Fruit fly (Drosophila melanogaster): ENCODE results near the gene Hn.

Hn gene

dm6 chr3L:7759835-7760780, at the start of gene Hn:
Gene Hn, plus strand, starts transcription at chr3L:7760453.
- no peak for TF ChIP-seq CG33017 (tag; optimal IDR thresholded peaks at IDR 0.05)
- TF ChIP-seq Clk (GFP tag; optimal IDR thresholded peaks at IDR 0.05), result no peak
- no peak for TF ChIP-seq cnc (optimal IDR thresholded peaks at IDR 0.05)
- TF ChIP-seq ovo (GFP tag; optimal IDR thresholded peaks at IDR 0.05), result no peak
- no peak for TF ChIP-seq Mnt (GFP tag; optimal IDR thresholded peaks at IDR 0.05)
- no peak for TF ChIP-seq toe (GFP tag; optimal IDR thresholded peaks at IDR 0.05)
- no peak for TF ChIP-seq cic (GFP tag; optimal IDR thresholded peaks at IDR 0.05)
- no peak for TF ChIP-seq CG12768 (GFP tag; optimal IDR thresholded peaks at IDR 0.05)
- TF ChIP-seq Crg-1 (GFP tag; optimal IDR thresholded peaks at IDR 0.05), result no peak
- TF ChIP-seq kay (GFP tag; ENCODE audit: borderline replicate concordance), result no peak
- no peak for TF ChIP-seq pad (GFP tag; optimal IDR thresholded peaks at IDR 0.05)
- TF ChIP-seq CG5204 (GFP tag; optimal IDR thresholded peaks at IDR 0.05), result no peak
- TF ChIP-seq CG7101 (tag; optimal IDR thresholded peaks at IDR 0.05), result no peak
- no peak for TF ChIP-seq CG14711 (tag; optimal IDR thresholded peaks at IDR 0.05)
- TF ChIP-seq CG11617 (GFP tag; optimal IDR thresholded peaks at IDR 0.05), result no peak
- TF ChIP-seq bab1 (GFP tag; optimal IDR thresholded peaks at IDR 0.05), result no peak
- no peak for TF ChIP-seq CG1620 (GFP tag; optimal IDR thresholded peaks at IDR 0.05)
- no peak for TF ChIP-seq Hr96 (GFP tag; optimal IDR thresholded peaks at IDR 0.05)

DNA sequence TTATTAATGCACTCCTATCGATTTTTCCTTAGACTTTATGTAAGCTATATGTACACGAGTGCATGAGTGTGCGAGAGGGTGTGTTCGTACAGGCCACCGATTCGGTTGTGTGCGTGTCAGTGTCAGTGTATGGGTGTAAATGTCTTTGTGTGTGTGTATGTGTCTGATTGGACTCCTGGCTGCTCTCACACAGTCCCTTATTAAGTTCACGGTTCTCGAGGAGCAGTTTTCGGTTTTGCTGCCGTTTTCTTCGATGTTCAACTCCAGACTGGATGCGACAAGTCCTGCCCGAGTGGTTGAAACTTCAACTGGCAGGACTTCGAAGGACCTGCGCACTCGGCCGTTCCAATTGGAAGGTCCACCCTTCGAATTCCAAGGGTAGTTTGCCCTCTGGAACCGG, 46.9 kb upstream of the Hn start:
- TF ChIP-seq Mnt (GFP tag; optimal IDR thresholded peaks at IDR 0.05) (no peak), toe (GFP tag; optimal IDR thresholded peaks at IDR 0.05) (no peak), Hr96 (GFP tag; optimal IDR thresholded peaks at IDR 0.05) (no peak), CG1620 (GFP tag; optimal IDR thresholded peaks at IDR 0.05) (no peak), pad (GFP tag; optimal IDR thresholded peaks at IDR 0.05) (peak; percentile 12)

DNA sequence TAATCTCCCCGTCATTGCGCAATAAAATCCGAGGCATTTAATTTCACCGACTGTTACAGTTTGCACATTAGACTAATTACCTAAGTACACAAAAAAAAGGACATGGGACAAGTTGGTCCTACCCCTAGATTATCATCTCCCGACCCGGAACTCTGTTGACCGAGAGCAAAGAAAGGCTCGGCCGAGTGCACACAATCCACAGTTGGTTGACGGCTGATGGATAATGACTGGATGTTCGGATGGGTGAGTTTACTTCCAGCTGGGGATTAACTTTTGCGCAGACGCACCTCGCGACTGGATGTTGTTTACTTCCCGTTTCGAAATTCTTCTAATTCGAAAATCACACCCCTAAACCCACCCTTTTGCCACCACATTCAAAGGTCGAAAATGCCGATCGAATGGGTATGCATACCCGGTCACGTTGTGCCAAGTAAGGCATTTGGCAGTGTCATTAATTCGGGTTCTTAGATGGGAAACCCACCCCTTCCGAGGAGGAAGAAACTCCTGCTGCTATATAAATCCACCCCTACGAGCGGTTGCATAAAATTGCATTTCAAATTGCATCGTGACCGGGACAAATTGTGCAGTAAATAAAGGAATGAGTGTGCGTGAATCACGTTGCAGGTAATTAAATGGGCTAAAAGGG, 45.8 kb upstream of the Hn start:
- TF ChIP-seq cnc (optimal IDR thresholded peaks at IDR 0.05), result no peak
- TF ChIP-seq kay (GFP tag; ENCODE audit: borderline replicate concordance), result no peak
- no peak for TF ChIP-seq CG11617 (GFP tag; optimal IDR thresholded peaks at IDR 0.05)
- TF ChIP-seq Clk (GFP tag; optimal IDR thresholded peaks at IDR 0.05), result no peak
- TF ChIP-seq CG5204 (GFP tag; optimal IDR thresholded peaks at IDR 0.05), result no peak
- no peak for TF ChIP-seq CG7101 (tag; optimal IDR thresholded peaks at IDR 0.05)
- no peak for TF ChIP-seq CG12768 (GFP tag; optimal IDR thresholded peaks at IDR 0.05)
- no peak for TF ChIP-seq Mnt (GFP tag; optimal IDR thresholded peaks at IDR 0.05)
- no peak for TF ChIP-seq CG7045 (GFP tag; optimal IDR thresholded peaks at IDR 0.05)
- no peak for TF ChIP-seq CG14711 (tag; optimal IDR thresholded peaks at IDR 0.05)
- no peak for TF ChIP-seq cic (GFP tag; optimal IDR thresholded peaks at IDR 0.05)
- no peak for TF ChIP-seq toe (GFP tag; optimal IDR thresholded peaks at IDR 0.05)
- TF ChIP-seq Crg-1 (GFP tag; optimal IDR thresholded peaks at IDR 0.05), result no peak
- no peak for TF ChIP-seq pad (GFP tag; optimal IDR thresholded peaks at IDR 0.05)
- no peak for TF ChIP-seq tj (GFP tag; optimal IDR thresholded peaks at IDR 0.05)
- TF ChIP-seq bab1 (GFP tag; optimal IDR thresholded peaks at IDR 0.05), result no peak
- no peak for TF ChIP-seq ovo (GFP tag; optimal IDR thresholded peaks at IDR 0.05)
- no peak for TF ChIP-seq Hr96 (GFP tag; optimal IDR thresholded peaks at IDR 0.05)
- no peak for TF ChIP-seq CG33017 (tag; optimal IDR thresholded peaks at IDR 0.05)
- no peak for TF ChIP-seq CG1620 (GFP tag; optimal IDR thresholded peaks at IDR 0.05)

- no peak for TF ChIP-seq tj (GFP tag; optimal IDR thresholded peaks at IDR 0.05)
- no peak for TF ChIP-seq Crg-1 (GFP tag; optimal IDR thresholded peaks at IDR 0.05)
These were observed 42.2 kb upstream of the Hn start, which contains the start of gene Ank2 for dm6 chr3L:7717863-7718560. Gene Ank2, minus strand, starts transcription at chr3L:7718395.

DNA sequence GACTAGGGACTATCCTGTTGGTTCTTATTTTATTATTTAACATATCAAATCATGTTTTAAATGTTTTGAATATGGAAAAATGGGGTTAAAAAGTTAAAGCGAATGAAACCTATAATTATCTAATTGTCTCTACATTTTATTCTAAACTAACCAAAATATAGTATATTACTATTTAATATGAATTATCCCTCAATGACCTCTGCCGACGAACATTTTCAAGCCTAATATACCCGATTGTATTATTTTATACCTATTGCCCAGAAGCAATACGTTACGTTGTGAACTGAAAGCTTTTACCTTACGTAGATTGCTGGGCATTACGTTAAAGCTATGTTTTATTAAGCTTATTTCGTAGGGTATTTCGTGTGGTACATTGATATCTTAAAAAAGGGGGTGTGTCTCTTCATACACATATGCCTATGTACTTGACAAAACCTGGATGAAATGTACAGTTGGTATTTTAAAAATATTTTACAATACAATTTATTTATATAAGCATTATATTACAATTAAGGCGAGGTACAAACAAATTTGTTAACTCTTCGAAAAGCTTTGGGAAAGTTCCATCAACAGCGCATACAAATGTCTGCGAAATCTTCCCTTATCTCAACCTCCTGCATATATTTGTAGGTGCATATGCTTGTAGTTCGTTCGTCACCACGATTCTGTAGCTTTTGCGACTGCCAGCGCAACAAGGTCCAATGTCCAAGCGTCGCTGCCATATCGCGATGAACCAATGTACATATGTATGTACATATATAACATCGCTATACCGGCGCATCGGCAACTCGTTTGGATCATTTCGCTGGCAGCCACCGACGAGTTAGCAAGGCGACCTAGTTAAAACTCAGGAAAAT, 41.5 kb upstream of the Hn start, which contains the start of gene Mcad:
Gene Mcad, plus strand, starts transcription at position 790 of the 857 bp plus-strand sequence.
- TF ChIP-seq kay (GFP tag; ENCODE audit: borderline replicate concordance) (peak; percentile 97), CG12768 (GFP tag; optimal IDR thresholded peaks at IDR 0.05) (peak; percentile 96), cic (GFP tag; optimal IDR thresholded peaks at IDR 0.05) (peak; percentile 83), CG14711 (tag; optimal IDR thresholded peaks at IDR 0.05) (peak; percentile 83), CG1620 (GFP tag; optimal IDR thresholded peaks at IDR 0.05) (peak; percentile 56), CG7045 (GFP tag; optimal IDR thresholded peaks at IDR 0.05) (peak; percentile 88), bab1 (GFP tag; optimal IDR thresholded peaks at IDR 0.05) (peak; percentile 95), CG5204 (GFP tag; optimal IDR thresholded peaks at IDR 0.05) (peak; percentile 65), CG11617 (GFP tag; optimal IDR thresholded peaks at IDR 0.05) (peak; percentile 91), ovo (GFP tag; optimal IDR thresholded peaks at IDR 0.05) (peak; percentile 28), Mnt (GFP tag; optimal IDR thresholded peaks at IDR 0.05) (peak; percentile 76), tj (GFP tag; optimal IDR thresholded peaks at IDR 0.05) (peak; percentile 79), Hr96 (GFP tag; optimal IDR thresholded peaks at IDR 0.05) (peak; percentile 45), pad (GFP tag; optimal IDR thresholded peaks at IDR 0.05) (peak; percentile 75), cnc (optimal IDR thresholded peaks at IDR 0.05) (no peak), Clk (GFP tag; optimal IDR thresholded peaks at IDR 0.05) (peak; percentile 74), CG7101 (tag; optimal IDR thresholded peaks at IDR 0.05) (peak; percentile 93), CG33017 (tag; optimal IDR thresholded peaks at IDR 0.05) (peak; percentile 94), Crg-1 (GFP tag; optimal IDR thresholded peaks at IDR 0.05) (peak; percentile 44), toe (GFP tag; optimal IDR thresholded peaks at IDR 0.05) (peak; percentile 80)
